Worm (Caenorhabditis elegans): ENCODE data around the gene Y102A11A.9.

Gene Y102A11A.9

DNA sequence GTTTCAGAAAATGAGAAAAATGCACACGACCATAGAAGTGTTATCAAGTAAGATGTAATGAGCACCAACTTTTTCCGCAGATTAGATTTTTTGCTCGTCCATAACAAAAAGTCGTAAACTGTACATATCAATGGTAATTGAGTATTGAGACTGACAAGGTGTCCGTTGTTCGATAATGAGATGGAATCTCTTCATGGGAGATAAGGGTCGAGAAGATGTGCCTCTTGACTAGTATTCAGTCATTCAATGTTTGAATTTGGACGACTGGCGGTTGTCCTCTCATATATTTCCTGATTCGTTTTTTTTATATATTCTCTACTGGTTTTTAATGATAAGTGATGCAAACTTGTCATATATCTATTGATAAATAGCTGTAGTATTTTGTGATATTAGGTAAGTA, 31.3 kb upstream of the Y102A11A.9 start:
- TF ChIP-seq nhr-21 (tag; optimal IDR thresholded peaks at IDR 0.05): no peak
- TF ChIP-seq dmd-4 (tag; optimal IDR thresholded peaks at IDR 0.05): no peak
- no peak for TF ChIP-seq mdl-1 (tag; optimal IDR thresholded peaks at IDR 0.05)

DNA sequence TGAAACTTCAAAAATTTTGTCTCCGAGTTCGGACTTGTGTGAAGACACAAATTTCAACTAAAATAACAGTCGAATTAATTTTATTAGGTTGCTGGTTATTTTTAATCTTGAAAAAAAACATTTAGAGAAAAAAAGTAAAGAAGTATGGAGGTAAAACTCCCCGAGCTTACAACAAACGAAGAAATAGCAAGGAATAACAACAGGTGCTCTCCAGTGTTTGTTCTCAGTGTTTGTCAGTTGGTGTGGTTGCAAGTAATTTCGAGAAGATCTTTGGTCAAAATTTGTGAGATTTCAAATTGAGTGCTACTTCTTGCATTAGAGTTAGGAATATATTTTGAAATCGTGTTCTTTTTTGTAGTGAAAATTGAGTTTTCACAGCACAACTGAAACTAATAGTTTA, 28.1 kb upstream of the Y102A11A.9 start:
- TF ChIP-seq egl-27 (tag; optimal IDR thresholded peaks at IDR 0.05): no peak
- no peak for TF ChIP-seq nhr-10 (tag; optimal IDR thresholded peaks at IDR 0.05)
- TF ChIP-seq nhr-129 (tag; optimal IDR thresholded peaks at IDR 0.05): no peak
- no peak for TF ChIP-seq fos-1 (tag; optimal IDR thresholded peaks at IDR 0.05)
- no peak for TF ChIP-seq ceh-82 (tag; optimal IDR thresholded peaks at IDR 0.05)
- no peak for TF ChIP-seq dmd-4 (tag; optimal IDR thresholded peaks at IDR 0.05)
- TF ChIP-seq gmeb-1 (tag; optimal IDR thresholded peaks at IDR 0.05): no peak
- no peak for TF ChIP-seq aly-2 (tag; optimal IDR thresholded peaks at IDR 0.05)
- no peak for TF ChIP-seq unc-55 (GFP tag; optimal IDR thresholded peaks at IDR 0.05)
- TF ChIP-seq lin-39 (tag; optimal IDR thresholded peaks at IDR 0.05): no peak
- no peak for TF ChIP-seq Y55F3AM.14 (GFP tag; optimal IDR thresholded peaks at IDR 0.05)
- no peak for TF ChIP-seq nhr-23 (tag; optimal IDR thresholded peaks at IDR 0.05)
- no peak for TF ChIP-seq ceh-16 (tag; optimal IDR thresholded peaks at IDR 0.05)
- TF ChIP-seq nhr-77 (tag; optimal IDR thresholded peaks at IDR 0.05): no peak
- TF ChIP-seq mab-5 (tag; optimal IDR thresholded peaks at IDR 0.05): no peak
- no peak for TF ChIP-seq ama-1 (optimal IDR thresholded peaks at IDR 0.05)
- no peak for TF ChIP-seq nhr-11 (tag; optimal IDR thresholded peaks at IDR 0.05)

ce11 chrX:1989576-1989975, 23.4 kb upstream of the Y102A11A.9 start, which contains the start of gene meg-3:
TSS of gene meg-3 (minus strand) at chrX:1989607.
- TF ChIP-seq ZK546.5 (tag; optimal IDR thresholded peaks at IDR 0.05): no peak

ce11 chrX:1990434-1990833, 22.5 kb upstream of the Y102A11A.9 start, which contains the start of gene Y40A1A.2:
TSS of gene Y40A1A.2 (plus strand) at chrX:1990734.
- no peak for TF ChIP-seq R02D3.7 (tag; optimal IDR thresholded peaks at IDR 0.05)
- no peak for TF ChIP-seq gmeb-1 (tag; optimal IDR thresholded peaks at IDR 0.05)
- TF ChIP-seq nhr-25 (tag; optimal IDR thresholded peaks at IDR 0.05): no peak
- no peak for TF ChIP-seq unc-62 (GFP tag; optimal IDR thresholded peaks at IDR 0.05)

DNA sequence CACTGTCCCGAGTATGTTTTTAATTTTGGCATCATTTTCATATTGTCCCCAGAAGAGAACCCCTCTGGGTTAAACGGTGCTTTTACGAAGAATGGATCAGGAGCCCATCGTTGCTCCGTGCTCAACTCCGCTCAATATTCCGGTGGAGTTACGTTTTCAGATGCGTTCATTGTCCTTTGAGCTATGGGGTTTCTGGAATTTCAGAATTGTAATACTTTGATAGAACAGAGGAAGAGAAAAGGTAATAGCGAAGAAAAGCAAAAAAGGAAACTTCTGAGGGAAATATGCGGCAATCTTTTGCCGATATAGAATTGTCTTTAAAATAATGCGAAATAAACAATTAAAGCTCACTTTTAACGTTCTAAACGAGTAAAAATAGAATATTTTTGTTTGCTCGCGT, 15.0 kb upstream of the Y102A11A.9 start, which contains the start of gene Y40A1A.3:
Gene Y40A1A.3 (minus strand): TSS at position 101 of the 400 bp plus-strand sequence.
- TF ChIP-seq nhr-25 (tag; optimal IDR thresholded peaks at IDR 0.05): no peak
- TF ChIP-seq ceh-16 (tag; optimal IDR thresholded peaks at IDR 0.05): no peak
- TF ChIP-seq unc-55 (GFP tag; optimal IDR thresholded peaks at IDR 0.05): no peak
- TF ChIP-seq lin-11 (tag; optimal IDR thresholded peaks at IDR 0.05): no peak
- TF ChIP-seq fos-1 (tag; optimal IDR thresholded peaks at IDR 0.05): no peak
- TF ChIP-seq sma-3 (GFP tag; optimal IDR thresholded peaks at IDR 0.05): no peak
- TF ChIP-seq Y55F3AM.14 (GFP tag; optimal IDR thresholded peaks at IDR 0.05): no peak
- no peak for TF ChIP-seq nhr-237 (tag; optimal IDR thresholded peaks at IDR 0.05)
- no peak for TF ChIP-seq unc-62 (GFP tag; optimal IDR thresholded peaks at IDR 0.05)

DNA sequence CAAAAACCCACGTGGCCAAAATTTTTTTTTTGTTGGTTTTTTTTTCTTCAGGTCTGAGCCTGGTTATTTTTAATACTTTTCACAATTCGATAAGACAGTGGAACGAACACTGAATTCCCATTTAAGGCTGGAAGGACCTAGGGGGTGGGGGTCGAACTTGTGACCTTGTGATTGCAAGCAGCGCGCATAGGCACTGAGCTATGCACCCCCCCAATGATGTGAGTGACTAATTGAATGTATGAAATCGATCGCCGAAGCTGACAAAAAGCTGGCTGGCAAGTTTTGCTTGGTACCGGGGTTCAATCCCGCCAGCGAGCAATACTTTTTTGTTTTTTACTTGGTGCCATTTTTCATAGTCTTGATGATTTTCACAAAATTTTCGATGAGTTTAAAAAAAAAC, 14.1 kb upstream of the Y102A11A.9 start:
- TF ChIP-seq aly-2 (tag; optimal IDR thresholded peaks at IDR 0.05) (no peak), F13H6.1 (tag; optimal IDR thresholded peaks at IDR 0.05) (no peak), lin-13 (GFP tag; optimal IDR thresholded peaks at IDR 0.05) (no peak), ztf-4 (tag; optimal IDR thresholded peaks at IDR 0.05) (no peak), unc-39 (tag; optimal IDR thresholded peaks at IDR 0.05) (no peak), sem-4 (tag; optimal IDR thresholded peaks at IDR 0.05) (no peak)

DNA sequence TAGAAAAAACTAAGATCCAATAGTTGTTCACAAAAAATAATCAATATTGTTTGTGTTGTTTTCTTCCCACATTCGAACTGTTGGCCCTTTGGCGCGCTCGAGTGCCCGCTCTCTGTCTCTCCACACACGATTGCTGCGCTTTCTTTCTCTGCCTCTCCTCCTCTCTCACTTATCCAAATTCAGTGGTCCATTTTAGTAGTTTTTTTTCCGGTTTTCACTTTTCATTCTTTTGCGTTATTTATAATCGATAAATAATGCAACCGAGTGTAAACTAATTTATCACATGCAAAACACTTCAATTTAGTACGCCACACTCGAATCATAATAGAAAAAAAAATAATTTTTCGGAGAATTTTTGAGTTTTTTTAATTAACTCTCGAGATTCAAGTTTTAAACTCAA, 12.4 kb upstream of the Y102A11A.9 start:
- TF ChIP-seq ceh-82 (tag; optimal IDR thresholded peaks at IDR 0.05): no peak
- TF ChIP-seq alr-1 (tag; optimal IDR thresholded peaks at IDR 0.05): no peak

All from whole organism, L2 larva.